Worm (Caenorhabditis elegans) whole organism, late embryonic: ENCODE results near the gene lgc-49.
A peak's percentile ranks its signal among the peaks of the same experiment; 100 is the strongest.

Source experiments
- C38D4.7 ChIP-seq: fragments of 200-800 bp; sonication (Bioruptor generic); optimal IDR thresholded peaks from 2 replicates; lab custom pipeline; 2018; ENCODE audit warnings: mild to moderate bottlenecking, missing genetic modification characterization, moderate library complexity, missing compliant biosample characterization
- K09A11.1 ChIP-seq: sonication (generic microtip); optimal IDR thresholded peaks from 2 replicates; lab custom pipeline; 2017; ENCODE audit warnings: antibody characterized with exemption, mild to moderate bottlenecking, missing genetic modification characterization, missing compliant biosample characterization; ENCODE audit not compliant: insufficient read depth
- ceh-18 ChIP-seq: sonication (generic microtip); optimal IDR thresholded peaks from 2 replicates; lab custom pipeline; 2016; ENCODE audit warnings: missing genetic modification characterization, missing compliant biosample characterization
- ceh-30 ChIP-seq: fragments of 150-350 bp; optimal IDR thresholded peaks from 2 replicates; lab custom pipeline; 2014; ENCODE audit warnings: missing biosample characterization, missing genetic modification characterization
- ceh-34 ChIP-seq: sonication (generic microtip); optimal IDR thresholded peaks from 2 replicates; lab custom pipeline; 2016; ENCODE audit warnings: mild to moderate bottlenecking, missing genetic modification characterization, missing compliant biosample characterization
- che-1 ChIP-seq: sonication (generic microtip); optimal IDR thresholded peaks from 2 replicates; lab custom pipeline; 2016; ENCODE audit warnings: mild to moderate bottlenecking, missing genetic modification characterization, missing compliant biosample characterization
- elt-2 ChIP-seq: sonication (generic microtip); optimal IDR thresholded peaks from 2 replicates; lab custom pipeline; 2016; ENCODE audit warnings: missing genetic modification reagents, missing genetic modification characterization, missing compliant biosample characterization
- elt-4 ChIP-seq: sonication (generic microtip); optimal IDR thresholded peaks from 2 replicates; lab custom pipeline; 2016; ENCODE audit warnings: missing genetic modification characterization, missing compliant biosample characterization
- ets-4 ChIP-seq: sonication (generic microtip); optimal IDR thresholded peaks from 2 replicates; lab custom pipeline; 2016; ENCODE audit warnings: missing genetic modification characterization, missing compliant biosample characterization
- fkh-10 ChIP-seq: fragments of 150-350 bp; optimal IDR thresholded peaks from 2 replicates; lab custom pipeline; 2014; ENCODE audit warnings: missing biosample characterization, missing genetic modification reagents, missing genetic modification characterization
- gmeb-2 ChIP-seq: sonication (generic microtip); optimal IDR thresholded peaks from 2 replicates; lab custom pipeline; 2016; ENCODE audit warnings: missing genetic modification characterization, inconsistent platforms, missing compliant biosample characterization
- hlh-6 ChIP-seq: sonication (generic microtip); optimal IDR thresholded peaks from 2 replicates; lab custom pipeline; 2016; ENCODE audit warnings: missing genotype, missing genetic modification characterization, missing compliant biosample characterization
- hlh-8 ChIP-seq: sonication (generic microtip); optimal IDR thresholded peaks from 2 replicates; lab custom pipeline; 2016; ENCODE audit warnings: missing genotype, missing genetic modification characterization, missing compliant biosample characterization
- lin-11 ChIP-seq: fragments of 200-800 bp; sonication (Bioruptor generic); optimal IDR thresholded peaks from 2 replicates; lab custom pipeline; 2018; ENCODE audit warnings: mild to moderate bottlenecking, missing genetic modification characterization, missing compliant biosample characterization
- nfya-1 ChIP-seq: sonication (generic microtip); optimal IDR thresholded peaks from 2 replicates; lab custom pipeline; 2017; ENCODE audit warnings: missing genetic modification characterization, mild to moderate bottlenecking, missing compliant biosample characterization, antibody characterized with exemption, moderate library complexity
- nhr-11 ChIP-seq: fragments of 150-350 bp; optimal IDR thresholded peaks from 2 replicates; lab custom pipeline; 2014; ENCODE audit warnings: missing biosample characterization, missing genetic modification characterization
- pax-1 ChIP-seq: fragments of 150-350 bp; optimal IDR thresholded peaks from 2 replicates; lab custom pipeline; 2014; ENCODE audit warnings: missing biosample characterization, missing genetic modification characterization
- pha-4 ChIP-seq: fragments of 150-350 bp; optimal IDR thresholded peaks from 2 replicates; lab custom pipeline; 2018; ENCODE audit warnings: missing biosample characterization, missing genetic modification reagents, missing genetic modification characterization
- ref-2 ChIP-seq: sonication (generic microtip); optimal IDR thresholded peaks from 2 replicates; lab custom pipeline; 2016; ENCODE audit warnings: missing genetic modification characterization, missing compliant biosample characterization
- sox-2 ChIP-seq: fragments of 200-800 bp; sonication (Bioruptor generic); IDR thresholded peaks from 2 replicates; pipeline ENCODE4 v1.3.6; 2022; ENCODE audit warnings: missing genetic modification reagents, missing genetic modification characterization, missing compliant biosample characterization
- syd-9 ChIP-seq: sonication (generic microtip); optimal IDR thresholded peaks from 2 replicates; lab custom pipeline; 2016; ENCODE audit warnings: mild to moderate bottlenecking, missing genetic modification characterization, moderate library complexity, missing compliant biosample characterization
- tbx-2 ChIP-seq: sonication (generic microtip); optimal IDR thresholded peaks from 2 replicates; lab custom pipeline; 2016; ENCODE audit warnings: missing genetic modification characterization, missing compliant biosample characterization
- tbx-7 ChIP-seq: sonication (generic microtip); optimal IDR thresholded peaks from 2 replicates; lab custom pipeline; 2016; ENCODE audit warnings: missing genotype, missing genetic modification characterization, missing compliant biosample characterization
- ttx-3 ChIP-seq: sonication (generic microtip); optimal IDR thresholded peaks from 2 replicates; lab custom pipeline; 2016; ENCODE audit warnings: missing genetic modification reagents, missing genetic modification characterization, missing compliant biosample characterization
- unc-42 ChIP-seq: sonication (generic microtip); optimal IDR thresholded peaks from 2 replicates; lab custom pipeline; 2016; ENCODE audit warnings: missing genotype, missing genetic modification characterization, missing compliant biosample characterization
- unc-86 ChIP-seq: sonication (generic microtip); optimal IDR thresholded peaks from 2 replicates; lab custom pipeline; 2016; ENCODE audit warnings: missing genetic modification characterization, missing compliant biosample characterization

lgc-49 gene

DNA sequence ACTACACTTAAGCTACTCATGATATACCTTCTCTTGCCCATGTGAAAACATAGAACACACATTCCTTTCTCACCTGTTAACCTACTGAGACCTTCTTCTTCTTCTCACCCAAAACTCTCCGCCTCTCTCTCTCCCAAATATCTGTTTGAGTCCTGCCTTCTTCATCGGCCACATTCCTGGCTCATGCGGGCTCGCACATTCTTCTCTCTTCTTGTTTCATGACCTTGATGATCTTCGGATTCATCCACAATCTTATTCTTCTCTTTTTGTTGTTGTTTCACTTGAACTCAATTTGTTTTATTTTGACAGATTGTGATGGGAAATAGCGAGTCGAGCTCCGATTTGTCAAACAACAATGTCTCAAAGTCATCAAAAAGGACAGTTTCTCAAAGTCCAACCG lies 19.2 kb upstream of the lgc-49 start, which contains the start of gene T19C4.5:
Gene T19C4.5, plus strand, starts transcription at position 308 of the 400 bp plus-strand sequence.
- TF ChIP-seq lin-11 (tag; lab: Kevin White, UChicago), result no peak
- TF ChIP-seq elt-4, result no peak
- TF ChIP-seq ttx-3 (tag; lab: Kevin White, UChicago), result no peak
- no peak for TF ChIP-seq gmeb-2 (tag; lab: Kevin White, UChicago)
- TF ChIP-seq pha-4 (tag; lab: Kevin White, UChicago), result no peak
- no peak for TF ChIP-seq che-1 (tag; lab: Kevin White, UChicago)

DNA sequence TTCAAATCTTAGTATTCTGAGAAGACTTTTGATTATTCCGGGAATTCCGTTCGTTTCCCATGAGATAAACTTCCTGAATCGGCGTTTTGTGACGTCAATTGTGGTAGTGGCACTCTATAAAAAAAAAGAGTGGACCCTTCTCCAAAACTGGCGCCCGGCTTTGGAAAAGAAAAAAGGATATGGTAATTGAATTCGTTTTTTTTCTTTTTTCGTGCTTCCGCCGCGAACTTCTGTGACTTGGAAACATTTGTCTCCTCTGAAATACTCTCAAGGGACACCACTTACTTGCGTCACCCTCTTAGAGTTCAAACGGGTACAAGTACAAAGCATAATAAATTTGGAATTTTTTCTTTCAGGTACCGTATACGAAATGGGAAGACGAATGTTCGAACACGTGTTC lies 18.4 kb upstream of the lgc-49 start:
- TF ChIP-seq unc-42 (tag; lab: Kevin White, UChicago) (peak; percentile 31), tbx-7 (tag; lab: Kevin White, UChicago) (no peak)
- TF ChIP-seq, all 69 proteins: peak for 1

DNA sequence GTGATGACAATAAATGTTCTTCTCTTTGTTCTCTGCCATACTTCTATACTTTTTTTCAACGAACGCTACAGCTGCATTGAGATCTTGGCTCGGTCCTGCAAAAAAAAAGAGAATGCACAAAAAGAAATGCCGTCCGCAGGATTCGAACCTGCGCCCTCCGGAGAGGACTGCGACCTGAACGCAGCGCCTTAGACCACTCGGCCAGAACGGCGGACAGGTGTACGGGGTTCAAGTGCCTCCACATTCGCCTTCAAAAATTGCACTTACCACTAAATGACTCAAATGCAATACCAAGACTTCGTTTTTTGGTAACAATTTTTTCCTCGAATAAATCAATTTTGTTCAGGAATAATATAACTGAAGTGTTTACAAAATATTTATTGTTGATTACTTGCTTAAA lies 16.4 kb upstream of the lgc-49 start:
- TF ChIP-seq ceh-18 (no peak), sox-2 (GFP tag; lab: Robert Waterston, UW) (no peak)
- TF ChIP-seq, all 69 proteins: peak for 0

DNA sequence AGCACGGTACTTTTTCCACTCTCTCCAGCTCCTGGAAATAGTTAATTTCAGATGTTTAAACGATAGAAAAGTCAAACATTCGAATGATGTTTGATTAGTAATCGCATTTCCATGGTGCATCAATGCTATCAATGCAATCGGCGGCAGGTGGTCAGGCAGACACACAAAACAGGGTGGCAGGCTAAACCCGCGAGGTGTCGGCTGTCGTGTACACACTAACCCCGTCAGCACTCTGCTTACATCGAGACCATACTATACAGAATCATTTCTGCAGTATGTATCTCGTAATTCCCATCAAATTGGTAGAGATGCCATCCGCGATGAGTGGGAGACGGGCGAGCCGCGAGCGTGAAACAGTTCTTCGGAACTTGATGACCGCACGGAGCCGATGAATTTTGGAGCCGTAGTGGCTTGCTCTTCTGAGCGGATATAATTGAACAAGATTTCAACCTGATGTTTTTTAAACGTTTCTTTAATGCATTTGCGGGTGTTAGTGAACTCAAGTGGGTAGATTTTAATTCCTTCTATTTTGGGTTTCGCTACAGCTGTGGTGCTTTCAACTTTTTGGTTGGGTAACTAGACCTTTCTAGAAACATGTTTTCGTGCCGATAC lies 14.3 kb upstream of the lgc-49 start:
- peak; percentile 46 for TF ChIP-seq elt-2 (tag; lab: Kevin White, UChicago)

DNA sequence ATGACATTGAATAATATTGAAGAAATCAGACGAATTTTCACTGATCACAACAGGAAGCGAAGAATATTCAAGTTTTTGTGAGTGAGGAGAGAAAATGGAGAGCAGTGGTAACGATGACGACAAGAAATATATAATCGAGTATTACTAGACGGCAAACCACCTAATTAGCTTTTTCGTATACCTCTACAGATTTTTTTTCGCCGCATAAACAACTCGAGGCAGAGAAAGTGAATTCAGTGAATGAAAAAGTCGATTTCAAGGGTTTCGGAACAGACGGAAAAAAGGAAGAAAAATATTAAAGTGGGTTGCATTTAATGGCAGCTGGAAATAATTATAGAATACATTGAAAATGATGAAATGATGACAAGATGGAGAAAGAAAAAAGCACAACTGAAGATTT lies 13.5 kb upstream of the lgc-49 start, which contains the start of gene gpa-1:
Gene gpa-1, minus strand, starts transcription at position 101 of the 400 bp plus-strand sequence.
- no peak for TF ChIP-seq elt-4
- TF ChIP-seq hlh-8 (tag; lab: Kevin White, UChicago), result no peak

DNA sequence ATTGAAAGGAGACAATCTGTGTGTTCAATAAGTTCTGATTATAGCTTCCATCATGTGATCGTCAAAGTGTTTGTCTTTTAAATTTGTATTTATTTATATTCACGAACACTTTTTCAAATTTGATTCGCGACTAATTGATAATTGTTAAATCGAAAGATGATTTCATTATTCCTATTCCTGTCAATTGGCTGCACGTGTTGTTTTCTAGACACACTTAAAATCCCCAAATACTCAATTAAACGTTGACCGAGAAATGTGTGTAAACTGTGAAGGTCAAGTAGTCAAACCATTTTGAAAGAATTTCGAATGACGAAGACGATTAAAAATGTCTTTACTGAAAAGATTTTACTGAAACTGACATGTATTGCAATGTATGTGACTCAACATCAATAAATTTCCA lies 10.1 kb upstream of the lgc-49 start:
- TF ChIP-seq ttx-3 (tag; lab: Kevin White, UChicago) (no peak), tbx-7 (tag; lab: Kevin White, UChicago) (no peak), unc-86 (tag; lab: Kevin White, UChicago) (no peak), ceh-30 (tag; lab: Kevin White, UChicago) (no peak), pax-1 (tag; lab: Kevin White, UChicago) (no peak), C38D4.7 (GFP tag; lab: Kevin White, UChicago) (no peak), ceh-18 (no peak), hlh-6 (tag; lab: Kevin White, UChicago) (no peak), nhr-11 (no peak), hlh-8 (tag; lab: Kevin White, UChicago) (no peak), K09A11.1 (tag; lab: Kevin White, UChicago) (no peak), fkh-10 (GFP tag; lab: Kevin White, UChicago) (no peak), tbx-2 (tag; lab: Kevin White, UChicago) (no peak), ets-4 (tag; lab: Kevin White, UChicago) (no peak), ref-2 (tag; lab: Kevin White, UChicago) (no peak), elt-2 (tag; lab: Kevin White, UChicago) (no peak), gmeb-2 (tag; lab: Kevin White, UChicago) (no peak)

DNA sequence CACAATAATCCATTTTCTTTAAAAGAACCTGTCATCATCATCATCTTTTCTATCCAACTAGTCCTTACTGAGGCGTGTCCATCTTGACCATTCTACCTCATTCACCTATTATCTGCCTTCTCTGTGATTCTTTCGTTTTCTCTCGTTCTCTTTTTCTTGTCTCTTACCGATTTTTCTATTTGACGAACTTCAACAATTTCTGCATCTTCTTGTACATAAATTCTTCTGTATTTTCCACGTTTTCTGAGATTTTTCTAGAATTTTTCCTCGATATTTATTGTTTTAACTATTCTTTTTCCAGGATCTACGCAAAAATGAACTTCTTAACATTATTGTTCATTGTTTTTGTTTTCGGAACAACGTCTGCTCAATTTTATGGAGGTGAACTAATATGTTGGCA lies 8.2 kb upstream of the lgc-49 start, which contains the start of gene cnc-10:
Gene cnc-10, plus strand, starts transcription at position 301 of the 400 bp plus-strand sequence.
- TF ChIP-seq syd-9, result no peak
- no peak for TF ChIP-seq ceh-34 (tag; lab: Kevin White, UChicago)

DNA sequence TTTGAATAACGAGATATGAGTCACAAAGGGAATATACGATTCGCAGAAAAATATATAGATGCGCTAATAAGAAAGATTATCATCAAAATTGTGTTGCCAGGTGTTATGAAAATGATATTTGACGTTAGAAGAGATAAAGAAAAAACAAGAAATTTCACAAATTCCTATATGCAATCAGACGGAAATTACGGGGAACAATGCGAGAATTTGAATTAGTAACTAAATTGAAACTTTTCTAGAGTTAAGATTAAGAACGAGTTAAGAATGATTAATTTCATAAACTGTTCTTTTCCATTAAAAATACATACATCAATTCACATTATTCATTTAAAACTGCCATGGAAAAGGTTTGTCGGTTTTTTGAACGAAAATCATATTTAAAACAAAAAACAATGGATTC lies 5.0 kb downstream of the lgc-49 start, which contains the start of gene clc-6:
Gene clc-6, minus strand, starts transcription at position 101 of the 400 bp plus-strand sequence.
- no peak for TF ChIP-seq tbx-2 (tag; lab: Kevin White, UChicago)
- no peak for TF ChIP-seq nfya-1
- no peak for TF ChIP-seq unc-86 (tag; lab: Kevin White, UChicago)
